Worm (Caenorhabditis elegans) whole organism, young adult: ENCODE measurements around the gene rdy-2.

Source experiments
- efl-1 ChIP-seq: fragments of 150-350 bp; optimal IDR thresholded peaks from 2 replicates; lab custom pipeline; 2014; ENCODE audit warnings: missing biosample characterization, missing genetic modification reagents, missing genetic modification characterization
- egrh-3 ChIP-seq: fragments of 200-800 bp; sonication (Bioruptor generic); IDR thresholded peaks from 2 replicates; pipeline ENCODE4 v1.3.6; 2022; ENCODE audit warnings: missing genetic modification reagents, missing genetic modification characterization, missing compliant biosample characterization
- gei-17 ChIP-seq: fragments of 200-800 bp; sonication (Bioruptor generic); optimal IDR thresholded peaks from 2 replicates; lab custom pipeline; 2018; ENCODE audit warnings: mild to moderate bottlenecking, missing genetic modification characterization, missing compliant biosample characterization
- nfyb-1 ChIP-seq: fragments of 200-800 bp; sonication (Bioruptor generic); IDR thresholded peaks from 2 replicates; pipeline ENCODE4 v1.3.6; 2022; ENCODE audit warnings: missing genetic modification reagents, missing genetic modification characterization, missing compliant biosample characterization
- tbp1 ChIP-seq: fragments of 200-800 bp; sonication (Bioruptor generic); optimal IDR thresholded peaks from 2 replicates; lab custom pipeline; 2018; ENCODE audit warnings: mild to moderate bottlenecking, missing genetic modification characterization, missing compliant biosample characterization
- unc-62 ChIP-seq: fragments of 150-350 bp; optimal IDR thresholded peaks from 2 replicates; lab custom pipeline; 2014; ENCODE audit warnings: missing biosample characterization, missing genetic modification reagents, missing genetic modification characterization

DNA sequence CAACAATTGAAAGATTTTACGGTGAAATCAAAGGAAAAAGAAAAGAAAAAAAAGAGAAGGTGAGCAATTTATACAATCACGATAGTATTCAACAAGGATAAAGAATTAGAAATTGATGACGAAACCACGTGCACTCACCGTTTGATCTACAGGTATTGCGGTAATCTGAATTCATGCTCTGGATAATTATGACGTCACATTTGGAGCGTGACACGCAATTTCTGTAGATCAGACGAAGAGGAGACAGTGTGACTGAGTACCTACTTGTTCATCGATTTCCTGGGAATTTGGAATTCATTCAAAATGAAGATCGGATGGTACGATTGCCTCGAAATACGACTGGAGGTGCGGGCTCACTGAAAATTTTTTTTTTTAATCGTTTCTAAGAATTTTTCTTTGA is 2.4 kb downstream of the rdy-2 start:
- TF ChIP-seq nfyb-1 (GFP tag; lab: Robert Waterston, UW) (no peak), efl-1 (no peak), tbp1 (no peak), gei-17 (GFP tag; lab: Kevin White, UChicago) (no peak), egrh-3 (no peak), unc-62 (no peak)
